Fruit fly (Drosophila melanogaster) whole organism, embryonic: Measurements from ENCODE around the gene Cpr67Fa2.

ENCODE experiments used
- BEAF-32 ChIP-seq: fragments of 200-800 bp; sonication (Bioruptor generic); optimal IDR thresholded peaks from 3 replicates; lab custom pipeline; 2017; ENCODE audit warnings: missing biosample characterization, missing genetic modification characterization, mild to moderate bottlenecking, moderate library complexity, missing genetic modification reagents
- Bdp1 ChIP-seq: fragments of 200-800 bp; sonication (Bioruptor generic); optimal IDR thresholded peaks from 3 replicates; lab custom pipeline; 2016; ENCODE audit warnings: missing biosample characterization, missing genetic modification characterization
- BtbVII ChIP-seq: fragments of 200-800 bp; sonication (Bioruptor generic); optimal IDR thresholded peaks from 3 replicates; lab custom pipeline; 2017; ENCODE audit warnings: missing biosample characterization, mild to moderate bottlenecking, missing genetic modification characterization
- Bteb2 ChIP-seq: fragments of 200-800 bp; sonication (Bioruptor generic); optimal IDR thresholded peaks from 2 replicates; lab custom pipeline; 2016; ENCODE audit warnings: missing biosample characterization, missing genetic modification characterization
- C15 ChIP-seq: fragments of 200-800 bp; sonication (Bioruptor generic); IDR thresholded peaks from 3 replicates; pipeline ENCODE4 v1.3.6; 2022; ENCODE audit warnings: missing biosample characterization, missing genetic modification characterization
- CG10321 ChIP-seq: fragments of 200-800 bp; sonication (Bioruptor generic); IDR thresholded peaks from 2 replicates; pipeline ENCODE4 v1.3.6; 2022; ENCODE audit warnings: missing biosample characterization, missing genetic modification characterization
- CG10543 ChIP-seq: fragments of 200-800 bp; sonication (Bioruptor generic); optimal IDR thresholded peaks from 3 replicates; lab custom pipeline; 2017; ENCODE audit warnings: missing biosample characterization, mild to moderate bottlenecking, missing genetic modification characterization, moderate library complexity
- CG11247 ChIP-seq: fragments of 200-800 bp; sonication (Bioruptor generic); IDR thresholded peaks from 2 replicates; pipeline ENCODE4 v1.3.6; 2022; ENCODE audit warnings: missing biosample characterization, missing genetic modification characterization
- CG11398 ChIP-seq: fragments of 200-800 bp; sonication (Bioruptor generic); optimal IDR thresholded peaks from 2 replicates; lab custom pipeline; 2016; ENCODE audit warnings: missing biosample characterization, missing genetic modification characterization
- CG12071 ChIP-seq: fragments of 200-800 bp; sonication (Bioruptor generic); optimal IDR thresholded peaks from 3 replicates; lab custom pipeline; 2018; ENCODE audit warnings: missing biosample characterization, mild to moderate bottlenecking, missing genetic modification characterization
- CG14667 ChIP-seq: fragments of 200-800 bp; sonication (Bioruptor generic); IDR thresholded peaks from 2 replicates; pipeline ENCODE4 v1.3.6; 2022; ENCODE audit warnings: missing biosample characterization, missing genetic modification characterization
- CG15601 ChIP-seq: fragments of 200-800 bp; sonication (Bioruptor generic); optimal IDR thresholded peaks from 3 replicates; lab custom pipeline; 2019; ENCODE audit warnings: missing biosample characterization, mild to moderate bottlenecking, missing genetic modification characterization, moderate library complexity
- CG17359 ChIP-seq: fragments of 200-800 bp; sonication (Bioruptor generic); optimal IDR thresholded peaks from 3 replicates; lab custom pipeline; 2018; ENCODE audit warnings: missing biosample characterization, mild to moderate bottlenecking, missing genetic modification characterization, moderate library complexity
- CG18011 ChIP-seq: fragments of 200-800 bp; sonication (Bioruptor generic); optimal IDR thresholded peaks from 2 replicates; lab custom pipeline; 2017; ENCODE audit warnings: missing biosample characterization, missing genetic modification characterization, mild to moderate bottlenecking, moderate library complexity, missing genotype
- CG18262 ChIP-seq: fragments of 200-800 bp; optimal IDR thresholded peaks from 3 replicates; lab custom pipeline; 2019; ENCODE audit warnings: missing biosample characterization, mild to moderate bottlenecking, missing genetic modification characterization, moderate library complexity
- CG2202 ChIP-seq: fragments of 200-800 bp; sonication (Bioruptor generic); optimal IDR thresholded peaks from 2 replicates; lab custom pipeline; 2018; ENCODE audit warnings: missing biosample characterization, mild to moderate bottlenecking, missing genetic modification characterization
- CG32767 ChIP-seq: fragments of 200-800 bp; sonication (Bioruptor generic); IDR thresholded peaks from 2 replicates; pipeline ENCODE4 v1.3.6; 2022; ENCODE audit warnings: missing biosample characterization, missing genetic modification characterization
- CG4707 ChIP-seq: fragments of 200-800 bp; sonication (Bioruptor generic); optimal IDR thresholded peaks from 2 replicates; lab custom pipeline; 2018; ENCODE audit warnings: missing biosample characterization, mild to moderate bottlenecking, missing genetic modification characterization, moderate library complexity
- CG4820 ChIP-seq: fragments of 200-800 bp; sonication (Bioruptor generic); optimal IDR thresholded peaks from 3 replicates; lab custom pipeline; 2016; ENCODE audit warnings: missing biosample characterization, missing genetic modification characterization
- CG5245 ChIP-seq: fragments of 200-800 bp; sonication (Bioruptor generic); optimal IDR thresholded peaks from 3 replicates; lab custom pipeline; 2016; ENCODE audit warnings: missing biosample characterization, missing genetic modification characterization
- CG6689 ChIP-seq: fragments of 200-800 bp; sonication (Bioruptor generic); IDR thresholded peaks from 2 replicates; pipeline ENCODE4 v1.3.6; 2022; ENCODE audit warnings: missing biosample characterization, missing genetic modification characterization
- CG8089 ChIP-seq: fragments of 200-800 bp; sonication (Bioruptor generic); optimal IDR thresholded peaks from 3 replicates; lab custom pipeline; 2016; ENCODE audit warnings: missing biosample characterization, missing genetic modification characterization
- CG8388 ChIP-seq: fragments of 200-800 bp; sonication (Bioruptor generic); optimal IDR thresholded peaks from 2 replicates; lab custom pipeline; 2019; ENCODE audit warnings: missing biosample characterization, mild to moderate bottlenecking, missing genetic modification characterization, moderate library complexity
- Camta ChIP-seq: fragments of 200-800 bp; sonication (Bioruptor generic); optimal IDR thresholded peaks from 2 replicates; lab custom pipeline; 2016; ENCODE audit warnings: missing biosample characterization, missing genetic modification characterization
- D19A ChIP-seq: fragments of 200-800 bp; optimal IDR thresholded peaks from 3 replicates; lab custom pipeline; 2019; ENCODE audit warnings: missing biosample characterization, mild to moderate bottlenecking, missing genetic modification characterization, moderate library complexity
- D19B ChIP-seq: fragments of 200-800 bp; sonication (Bioruptor generic); optimal IDR thresholded peaks from 2 replicates; lab custom pipeline; 2017; ENCODE audit warnings: missing biosample characterization, mild to moderate bottlenecking, missing genetic modification characterization
- Gug ChIP-seq: fragments of 200-800 bp; sonication (Bioruptor generic); IDR thresholded peaks from 4 replicates; pipeline ENCODE4 v1.3.6; 2022; ENCODE audit warnings: missing biosample characterization, missing genetic modification characterization
- Hey ChIP-seq: fragments of 200-800 bp; sonication (Bioruptor generic); optimal IDR thresholded peaks from 3 replicates; lab custom pipeline; 2018; ENCODE audit warnings: missing biosample characterization, mild to moderate bottlenecking, missing genetic modification characterization
- Lhr ChIP-seq: fragments of 200-800 bp; sonication (Bioruptor generic); optimal IDR thresholded peaks from 3 replicates; lab custom pipeline; 2017; ENCODE audit warnings: mild to moderate bottlenecking, missing biosample characterization, missing genetic modification reagents, missing genetic modification characterization
- Mrtf ChIP-seq: fragments of 200-800 bp; sonication (Bioruptor generic); IDR thresholded peaks from 3 replicates; pipeline ENCODE4 v1.3.6; 2022; ENCODE audit warnings: missing biosample characterization, missing genetic modification characterization
- Oli ChIP-seq: fragments of 200-800 bp; sonication (Bioruptor generic); optimal IDR thresholded peaks from 2 replicates; lab custom pipeline; 2018; ENCODE audit warnings: missing biosample characterization, mild to moderate bottlenecking, missing genetic modification characterization, moderate library complexity
- Optix ChIP-seq: fragments of 200-800 bp; sonication (Bioruptor generic); IDR thresholded peaks from 3 replicates; pipeline ENCODE4 v1.3.6; 2022; ENCODE audit warnings: missing biosample characterization, missing genetic modification characterization
- Rx ChIP-seq: fragments of 200-800 bp; sonication (Bioruptor generic); IDR thresholded peaks from 2 replicates; pipeline ENCODE4 v1.3.6; 2022; ENCODE audit warnings: missing biosample characterization, missing genetic modification characterization
- Scr ChIP-seq: fragments of 200-800 bp; sonication (Bioruptor generic); IDR thresholded peaks from 2 replicates; pipeline ENCODE4 v1.3.6; 2022; ENCODE audit warnings: missing biosample characterization, missing genetic modification characterization; ENCODE audit not compliant: partially characterized antibody
- Side ChIP-seq: fragments of 200-800 bp; sonication (Bioruptor generic); optimal IDR thresholded peaks from 2 replicates; lab custom pipeline; 2016; ENCODE audit warnings: missing biosample characterization, missing genetic modification characterization
- TFAM ChIP-seq: fragments of 200-800 bp; sonication (Bioruptor generic); optimal IDR thresholded peaks from 2 replicates; lab custom pipeline; 2017; ENCODE audit warnings: missing biosample characterization, missing genetic modification characterization, inconsistent platforms
- ab ChIP-seq: fragments of 200-800 bp; sonication (Bioruptor generic); optimal IDR thresholded peaks from 2 replicates; lab custom pipeline; 2016; ENCODE audit warnings: missing biosample characterization, missing genetic modification characterization
- ac ChIP-seq: fragments of 200-800 bp; sonication (Bioruptor generic); optimal IDR thresholded peaks from 3 replicates; lab custom pipeline; 2017; ENCODE audit warnings: missing biosample characterization, mild to moderate bottlenecking, missing genetic modification characterization
- da ChIP-seq: fragments of 200-800 bp; sonication (Bioruptor generic); optimal IDR thresholded peaks from 2 replicates; lab custom pipeline; 2016; ENCODE audit warnings: missing biosample characterization, missing genetic modification characterization
- dan ChIP-seq: fragments of 200-800 bp; sonication (Bioruptor generic); IDR thresholded peaks from 2 replicates; pipeline ENCODE4 v1.3.6; 2022; ENCODE audit warnings: missing biosample characterization, missing genetic modification characterization
- fd64A ChIP-seq: fragments of 200-800 bp; sonication (Bioruptor generic); optimal IDR thresholded peaks from 3 replicates; lab custom pipeline; 2018; ENCODE audit warnings: missing biosample characterization, mild to moderate bottlenecking, missing genetic modification characterization
- grau ChIP-seq: fragments of 200-800 bp; optimal IDR thresholded peaks from 3 replicates; lab custom pipeline; 2019; ENCODE audit warnings: missing biosample characterization, mild to moderate bottlenecking, missing genetic modification characterization, moderate library complexity
- ken ChIP-seq: fragments of 200-800 bp; sonication (Bioruptor generic); IDR thresholded peaks from 3 replicates; pipeline ENCODE4 v1.3.6; 2022; ENCODE audit warnings: missing biosample characterization, missing genetic modification characterization
- lmd ChIP-seq: fragments of 200-800 bp; sonication (Bioruptor generic); IDR thresholded peaks from 2 replicates; pipeline ENCODE4 v1.3.6; 2022; ENCODE audit warnings: missing biosample characterization, missing genetic modification characterization
- lola ChIP-seq, 3 experiments: fragments of >200 bp in 2 of 3; fragments of 200-800 bp in 1 of 3; sonication (Bioruptor generic) in 1 of 3; optimal IDR thresholded peaks; 2 replicates each; lab custom pipeline; 2017 to 2019; ENCODE audit warnings: missing biosample characterization in 3 of 3, missing genetic modification characterization in 3 of 3, mild to moderate bottlenecking in 1 of 3, moderate library complexity in 1 of 3
- lov ChIP-seq, 2 experiments: fragments of 200-800 bp in 1 of 2; fragments of >200 bp in 1 of 2; sonication (Bioruptor generic) in 1 of 2; IDR thresholded peaks in 1 of 2; optimal IDR thresholded peaks in 1 of 2; 2 replicates in 1 of 2; 3 replicates in 1 of 2; pipeline versions ENCODE4 v1.3.6 to Lab custom; 2017 to 2022; ENCODE audit warnings: missing biosample characterization in 1 of 2, missing genetic modification characterization in 1 of 2
- sens ChIP-seq: fragments of 200-800 bp; sonication (Bioruptor generic); peaks from one replicate; lab custom pipeline; 2016; ENCODE audit warnings: missing biosample characterization, missing genetic modification characterization
- sima ChIP-seq: fragments of 200-800 bp; sonication (Bioruptor generic); optimal IDR thresholded peaks from 2 replicates; lab custom pipeline; 2016; ENCODE audit warnings: missing biosample characterization, missing genetic modification characterization
- sqz ChIP-seq: fragments of 200-800 bp; sonication (Bioruptor generic); optimal IDR thresholded peaks from 3 replicates; lab custom pipeline; 2018; ENCODE audit warnings: missing biosample characterization, mild to moderate bottlenecking, missing genetic modification characterization
- vnd ChIP-seq: fragments of 200-800 bp; sonication (Bioruptor generic); IDR thresholded peaks from 3 replicates; pipeline ENCODE4 v1.3.6; 2022; ENCODE audit warnings: missing biosample characterization, missing genetic modification characterization; ENCODE audit not compliant: partially characterized antibody

Gene Cpr67Fa2

DNA sequence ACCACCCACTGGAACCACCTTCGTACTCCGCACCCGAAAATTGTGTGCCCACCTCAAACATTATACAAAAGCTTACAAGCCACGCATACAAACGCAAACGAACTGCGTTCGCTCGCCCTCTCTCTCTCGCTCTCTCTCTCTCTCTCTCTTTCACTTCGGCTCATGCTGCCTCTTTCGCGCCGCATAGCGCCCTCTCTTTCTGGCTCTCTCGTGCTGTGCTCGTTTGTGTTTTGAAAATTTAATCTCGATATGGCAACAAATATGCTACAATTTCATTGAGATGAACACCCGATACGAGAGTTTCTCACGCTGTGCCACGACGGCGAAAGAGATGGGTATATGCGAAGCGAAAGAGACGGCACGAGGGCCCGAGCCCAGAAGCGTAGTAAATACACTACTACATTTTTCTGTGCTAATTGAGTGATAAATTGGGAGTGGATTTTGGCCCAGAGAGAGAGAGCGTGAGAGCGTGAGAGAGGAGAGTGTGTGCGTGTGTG is 34.9 kb upstream of the Cpr67Fa2 start (continued):
- TF ChIP-seq vnd (GFP tag; lab: Robert Waterston, UW), result peak; percentile 23; the same call in 1 of the 3 replicates
- TF ChIP-seq Hey (tag; lab: Kevin White, UChicago), result peak; percentile 73
- no peak for TF ChIP-seq BtbVII
- no peak for TF ChIP-seq CG11247 (GFP tag; lab: Robert Waterston, UW)
- peak; percentile 15 for TF ChIP-seq CG18011 (GFP tag; lab: Kevin White, UChicago)
- TF ChIP-seq Rx (GFP tag; lab: Robert Waterston, UW), result no peak
- peak; percentile 46 for TF ChIP-seq CG12071 (GFP tag; lab: Kevin White, UChicago)
- TF ChIP-seq lov (optimal IDR thresholded peaks at IDR 0.05; lab: Kevin White, UChicago), result no peak
- TF ChIP-seq lov (GFP tag; IDR thresholded peaks at IDR 0.05; lab: Robert Waterston, UW), result peak; percentile 74; the same call in 2 of the 3 replicates
- TF ChIP-seq CG11398, result peak; percentile 75
- TF ChIP-seq CG5245, result no peak
- TF ChIP-seq BEAF-32 (GFP tag; lab: Kevin White, UChicago), result peak; percentile 2
- peak; percentile 35 for TF ChIP-seq CG15601 (tag; lab: Kevin White, UChicago)
- TF ChIP-seq lmd (GFP tag; lab: Robert Waterston, UW), result no peak
- TF ChIP-seq CG4707 (GFP tag; lab: Kevin White, UChicago), result peak; percentile 13
- peak; percentile 64 for TF ChIP-seq sqz
- TF ChIP-seq Bteb2 (GFP tag; lab: Kevin White, UChicago), result no peak
- TF ChIP-seq Gug, result no peak
- TF ChIP-seq CG18262 (tag; lab: Kevin White, UChicago), result peak; percentile 3
- no peak for TF ChIP-seq CG6689 (GFP tag; lab: Robert Waterston, UW)
- TF ChIP-seq D19A (tag; lab: Kevin White, UChicago), result peak; percentile 71
- TF ChIP-seq lola (GFP tag; optimal IDR thresholded peaks at IDR 0.05; lab: Kevin White, UChicago), result no peak
- TF ChIP-seq Side (GFP tag; lab: Kevin White, UChicago), result peak; percentile 50
- peak; percentile 11 for TF ChIP-seq grau (tag; lab: Kevin White, UChicago)
- no peak for TF ChIP-seq sima (GFP tag; lab: Kevin White, UChicago)
- TF ChIP-seq TFAM (GFP tag; lab: Kevin White, UChicago), result no peak
- peak; percentile 79; the same call in 1 of the 2 replicates for TF ChIP-seq CG32767 (GFP tag; lab: Robert Waterston, UW)
- no peak for TF ChIP-seq D19B (GFP tag; lab: Kevin White, UChicago)
- peak; percentile 20 for TF ChIP-seq CG2202 (tag; lab: Kevin White, UChicago)
- no peak for TF ChIP-seq dan
- TF ChIP-seq Scr (GFP tag; lab: Robert Waterston, UW), result peak; percentile 46; the same call in 1 of the 2 replicates
- TF ChIP-seq CG10321 (GFP tag; lab: Robert Waterston, UW), result peak; percentile 95
- peak; percentile 8 for TF ChIP-seq CG17359 (tag; lab: Kevin White, UChicago)
- no peak for TF ChIP-seq Bdp1
- TF ChIP-seq Camta (GFP tag; lab: Kevin White, UChicago), result no peak
- peak; percentile 84 for TF ChIP-seq da (GFP tag; lab: Kevin White, UChicago)
- peak; percentile 88 for TF ChIP-seq CG10543 (GFP tag; lab: Kevin White, UChicago)
- TF ChIP-seq CG14667 (GFP tag; lab: Robert Waterston, UW), result no peak
- TF ChIP-seq ken (GFP tag; lab: Robert Waterston, UW), result no peak
- no peak for TF ChIP-seq Mrtf (GFP tag; lab: Robert Waterston, UW)
- no peak for TF ChIP-seq Oli (tag; lab: Kevin White, UChicago)
- TF ChIP-seq ab (GFP tag; lab: Kevin White, UChicago), result peak; percentile 57
- TF ChIP-seq ac (GFP tag; lab: Kevin White, UChicago), result peak; percentile 1
- TF ChIP-seq Lhr (GFP tag; lab: Kevin White, UChicago), result no peak
- no peak for TF ChIP-seq Optix (GFP tag; lab: Robert Waterston, UW)
- TF ChIP-seq CG8089 (GFP tag; lab: Kevin White, UChicago), result peak; percentile 27
- no peak for TF ChIP-seq C15
- peak; percentile 95 for TF ChIP-seq sens (GFP tag; lab: Kevin White, UChicago)
- peak; percentile 7 for TF ChIP-seq CG8388 (GFP tag; lab: Kevin White, UChicago)
- TF ChIP-seq CG4820 (GFP tag; lab: Kevin White, UChicago), result no peak
- TF ChIP-seq fd64A (GFP tag; lab: Kevin White, UChicago), result peak; percentile 18
